Worm (Caenorhabditis elegans) whole organism, young adult: ENCODE measurements around the gene magu-1.

ENCODE experiments used
- F39B2.1 ChIP-seq: fragments of 200-800 bp; sonication (Bioruptor generic); IDR thresholded peaks from 2 replicates; pipeline ENCODE4 v1.3.6; 2022; ENCODE audit warnings: missing genetic modification reagents, missing genetic modification characterization, missing compliant biosample characterization
- Y53F4B.3 ChIP-seq: fragments of 200-800 bp; sonication (Bioruptor generic); IDR thresholded peaks from 2 replicates; pipeline ENCODE4 v1.3.6; 2022; ENCODE audit warnings: missing genetic modification reagents, missing genetic modification characterization, missing compliant biosample characterization
- ama-1 ChIP-seq, 3 experiments: fragments of 150-350 bp in 1 of 3; sonication (generic microtip) in 2 of 3; optimal IDR thresholded peaks; 2 replicates each; lab custom pipeline; 2014 to 2018; ENCODE audit warnings: missing biosample characterization in 2 of 3, missing genetic modification characterization in 2 of 3, missing genetic modification reagents in 2 of 3
- gei-17 ChIP-seq: fragments of 200-800 bp; sonication (Bioruptor generic); optimal IDR thresholded peaks from 2 replicates; lab custom pipeline; 2018; ENCODE audit warnings: mild to moderate bottlenecking, missing genetic modification characterization, missing compliant biosample characterization
- lag-1 ChIP-seq: fragments of 200-800 bp; sonication (Bioruptor generic); IDR thresholded peaks from 2 replicates; pipeline ENCODE4 v1.3.6; 2022; ENCODE audit warnings: missing genetic modification reagents, missing genetic modification characterization, missing compliant biosample characterization
- madf-3 ChIP-seq: fragments of 200-800 bp; sonication (Bioruptor generic); IDR thresholded peaks from 2 replicates; pipeline ENCODE4 v1.3.6; 2022; ENCODE audit warnings: missing genetic modification reagents, missing genetic modification characterization, missing compliant biosample characterization
- nfya-1 ChIP-seq: sonication (generic microtip); optimal IDR thresholded peaks from 2 replicates; lab custom pipeline; 2017; ENCODE audit warnings: antibody characterized with exemption, missing compliant biosample characterization, missing genetic modification characterization, borderline replicate concordance; ENCODE audit not compliant: insufficient read depth
- nfyb-1 ChIP-seq: fragments of 200-800 bp; sonication (Bioruptor generic); IDR thresholded peaks from 2 replicates; pipeline ENCODE4 v1.3.6; 2022; ENCODE audit warnings: missing genetic modification reagents, missing genetic modification characterization, missing compliant biosample characterization
- rec-8 ChIP-seq, 2 experiments: sonication (generic microtip); optimal IDR thresholded peaks; 2 replicates each; lab custom pipeline; 2016; ENCODE audit warnings: mild to moderate bottlenecking in 2 of 2, missing genetic modification characterization in 2 of 2, missing genetic modification reagents in 2 of 2, missing genotype in 2 of 2, missing biosample characterization in 1 of 2, missing compliant biosample characterization in 1 of 2, moderate library complexity in 1 of 2

- TF ChIP-seq nfyb-1 (GFP tag; lab: Robert Waterston, UW) (no peak), madf-3 (GFP tag; lab: Robert Waterston, UW) (no peak), rec-8 (tag; optimal IDR thresholded peaks at IDR 0.05; lab: Kevin White, UChicago) (no peak), gei-17 (GFP tag; lab: Kevin White, UChicago) (no peak), ama-1 (optimal IDR thresholded peaks at IDR 0.05; lab: Kevin White, UChicago) (no peak), ama-1 (GFP tag; optimal IDR thresholded peaks at IDR 0.05; lab: Kevin White, UChicago) (no peak), lag-1 (GFP tag; lab: Robert Waterston, UW) (no peak), Y53F4B.3 (GFP tag; lab: Robert Waterston, UW) (no peak), nfya-1 (no peak), F39B2.1 (GFP tag; lab: Robert Waterston, UW) (no peak)
Observed at ce11 chrIII:444101-444500, 27.4 kb downstream of the magu-1 start, which contains the start of gene Y55B1BR.8.
